Fruit fly (Drosophila melanogaster) whole organism, embryonic: ENCODE measurements around the gene eIF4A.
A peak's percentile ranks its signal among the peaks of the same experiment; 100 is the strongest.

Source experiments
- Aef1 ChIP-seq: fragments of 200-800 bp; sonication (Bioruptor generic); IDR thresholded peaks from 3 replicates; pipeline ENCODE4 v1.3.6; 2022; ENCODE audit warnings: missing biosample characterization, missing genetic modification characterization
- B-H1 ChIP-seq: fragments of 200-800 bp; sonication (Bioruptor generic); IDR thresholded peaks from 3 replicates; pipeline ENCODE4 v1.3.6; 2022; ENCODE audit warnings: missing biosample characterization, missing genetic modification characterization
- C15 ChIP-seq: fragments of 200-800 bp; sonication (Bioruptor generic); IDR thresholded peaks from 3 replicates; pipeline ENCODE4 v1.3.6; 2022; ENCODE audit warnings: missing biosample characterization, missing genetic modification characterization
- CG10543 ChIP-seq: fragments of 200-800 bp; sonication (Bioruptor generic); optimal IDR thresholded peaks from 3 replicates; lab custom pipeline; 2017; ENCODE audit warnings: missing biosample characterization, mild to moderate bottlenecking, missing genetic modification characterization, moderate library complexity
- CG12769 ChIP-seq: fragments of 200-800 bp; sonication (Bioruptor generic); optimal IDR thresholded peaks from 2 replicates; lab custom pipeline; 2019; ENCODE audit warnings: missing biosample characterization, mild to moderate bottlenecking, missing genetic modification characterization, moderate library complexity
- CG13624 ChIP-seq: fragments of 200-800 bp; sonication (Bioruptor generic); optimal IDR thresholded peaks from 2 replicates; lab custom pipeline; 2016; ENCODE audit warnings: missing biosample characterization, missing genetic modification characterization
- CG13775 ChIP-seq: fragments of 200-800 bp; sonication (Bioruptor generic); optimal IDR thresholded peaks from 3 replicates; lab custom pipeline; 2017; ENCODE audit warnings: missing biosample characterization, mild to moderate bottlenecking, missing genetic modification characterization
- CG15601 ChIP-seq: fragments of 200-800 bp; sonication (Bioruptor generic); optimal IDR thresholded peaks from 3 replicates; lab custom pipeline; 2019; ENCODE audit warnings: missing biosample characterization, mild to moderate bottlenecking, missing genetic modification characterization, moderate library complexity
- CG15696 ChIP-seq: fragments of 200-800 bp; sonication (Bioruptor generic); optimal IDR thresholded peaks from 2 replicates; lab custom pipeline; 2019; ENCODE audit warnings: missing biosample characterization, mild to moderate bottlenecking, missing genetic modification characterization, moderate library complexity
- CG17359 ChIP-seq: fragments of 200-800 bp; sonication (Bioruptor generic); optimal IDR thresholded peaks from 3 replicates; lab custom pipeline; 2018; ENCODE audit warnings: missing biosample characterization, mild to moderate bottlenecking, missing genetic modification characterization, moderate library complexity
- CG17829 ChIP-seq: fragments of 200-800 bp; optimal IDR thresholded peaks from 2 replicates; lab custom pipeline; 2019; ENCODE audit warnings: missing biosample characterization, mild to moderate bottlenecking, missing genetic modification characterization, moderate library complexity
- CG1832 ChIP-seq: fragments of 200-800 bp; sonication (Bioruptor generic); optimal IDR thresholded peaks from 2 replicates; lab custom pipeline; 2017; ENCODE audit warnings: missing biosample characterization, mild to moderate bottlenecking, missing genetic modification characterization, inconsistent platforms
- CG18764 ChIP-seq: fragments of 200-800 bp; sonication (Bioruptor generic); optimal IDR thresholded peaks from 3 replicates; lab custom pipeline; 2016; ENCODE audit warnings: missing biosample characterization, missing genetic modification characterization
- CG2199 ChIP-seq: fragments of 200-800 bp; sonication (Bioruptor generic); IDR thresholded peaks from 3 replicates; pipeline ENCODE4 v1.3.6; 2022; ENCODE audit warnings: missing biosample characterization, missing genetic modification characterization
- CG30020 ChIP-seq: fragments of 200-800 bp; optimal IDR thresholded peaks from 2 replicates; lab custom pipeline; 2019; ENCODE audit warnings: missing biosample characterization, mild to moderate bottlenecking, missing genetic modification characterization, moderate library complexity
- CG30431 ChIP-seq: fragments of 200-800 bp; sonication (Bioruptor generic); optimal IDR thresholded peaks from 2 replicates; lab custom pipeline; 2017; ENCODE audit warnings: missing biosample characterization, missing genetic modification characterization
- CG31441 ChIP-seq: fragments of 200-800 bp; sonication (Bioruptor generic); IDR thresholded peaks from 2 replicates; pipeline ENCODE4 v1.3.6; 2022; ENCODE audit warnings: missing biosample characterization, missing genetic modification characterization
- CG32767 ChIP-seq: fragments of 200-800 bp; sonication (Bioruptor generic); IDR thresholded peaks from 2 replicates; pipeline ENCODE4 v1.3.6; 2022; ENCODE audit warnings: missing biosample characterization, missing genetic modification characterization
- CG32772 ChIP-seq: fragments of 200-800 bp; sonication (Bioruptor generic); IDR thresholded peaks from 2 replicates; pipeline ENCODE4 v1.3.6; 2022; ENCODE audit warnings: missing biosample characterization, missing genetic modification characterization
- CG3847 ChIP-seq: fragments of 200-800 bp; sonication (Bioruptor generic); IDR thresholded peaks from 2 replicates; pipeline ENCODE4 v1.3.6; 2022; ENCODE audit warnings: missing biosample characterization, missing genetic modification characterization
- CG4404 ChIP-seq: fragments of 200-800 bp; sonication (Bioruptor generic); IDR thresholded peaks from 2 replicates; pipeline ENCODE4 v1.3.6; 2022; ENCODE audit warnings: missing biosample characterization, missing genetic modification characterization
- CG4617 ChIP-seq: fragments of 200-800 bp; sonication (Bioruptor generic); optimal IDR thresholded peaks from 3 replicates; lab custom pipeline; 2016; ENCODE audit warnings: missing biosample characterization, missing genetic modification characterization, borderline replicate concordance
- CG4730 ChIP-seq: fragments of 200-800 bp; sonication (Bioruptor generic); IDR thresholded peaks from 2 replicates; pipeline ENCODE4 v1.3.6; 2022; ENCODE audit warnings: missing biosample characterization, missing genetic modification characterization
- CG4854 ChIP-seq: fragments of 200-800 bp; sonication (Bioruptor generic); optimal IDR thresholded peaks from 2 replicates; lab custom pipeline; 2016; ENCODE audit warnings: missing biosample characterization, missing genetic modification characterization, inconsistent platforms
- CG6765 ChIP-seq: fragments of 200-800 bp; sonication (Bioruptor generic); optimal IDR thresholded peaks from 3 replicates; lab custom pipeline; 2017; ENCODE audit warnings: missing biosample characterization, mild to moderate bottlenecking, missing genetic modification characterization
- Dad ChIP-seq: fragments of 200-800 bp; sonication (Bioruptor generic); optimal IDR thresholded peaks from 3 replicates; lab custom pipeline; 2016; ENCODE audit warnings: missing biosample characterization, missing genetic modification characterization
- Dip3 ChIP-seq: fragments of 200-800 bp; sonication (Bioruptor generic); optimal IDR thresholded peaks from 3 replicates; lab custom pipeline; 2016; ENCODE audit warnings: missing biosample characterization, missing genetic modification characterization
- HLH54F ChIP-seq: fragments of 200-800 bp; sonication (Bioruptor generic); optimal IDR thresholded peaks from 3 replicates; lab custom pipeline; 2016; ENCODE audit warnings: missing biosample characterization, missing genetic modification characterization
- Hey ChIP-seq: fragments of 200-800 bp; sonication (Bioruptor generic); optimal IDR thresholded peaks from 3 replicates; lab custom pipeline; 2018; ENCODE audit warnings: missing biosample characterization, mild to moderate bottlenecking, missing genetic modification characterization
- Lim3 ChIP-seq: fragments of 200-800 bp; sonication (Bioruptor generic); IDR thresholded peaks from 2 replicates; pipeline ENCODE4 v1.3.6; 2022; ENCODE audit warnings: missing biosample characterization, missing genetic modification characterization
- Pdp1 ChIP-seq, 2 experiments: fragments of 200-800 bp; sonication (Bioruptor generic); optimal IDR thresholded peaks; 3 replicates each; lab custom pipeline; 2016; ENCODE audit warnings: missing biosample characterization in 2 of 2, missing genetic modification characterization in 2 of 2, mild to moderate bottlenecking in 1 of 2, moderate library complexity in 1 of 2
- Ravus ChIP-seq: fragments of 200-800 bp; sonication (Bioruptor generic); IDR thresholded peaks from 2 replicates; pipeline ENCODE4 v1.3.6; 2022; ENCODE audit warnings: missing biosample characterization, missing genetic modification characterization
- Trl ChIP-seq, 3 experiments: fragments of >200 bp in 2 of 3; fragments of 200-800 bp in 1 of 3; sonication (Bioruptor generic) in 1 of 3; optimal IDR thresholded peaks; 2 replicates in 1 of 3; 3 replicates in 2 of 3; lab custom pipeline; 2016 to 2017; ENCODE audit warnings: missing biosample characterization in 1 of 3, missing genetic modification characterization in 1 of 3
- ci ChIP-seq: fragments of 200-800 bp; sonication (Bioruptor generic); IDR thresholded peaks from 3 replicates; pipeline ENCODE4 v1.3.6; 2022; ENCODE audit warnings: missing biosample characterization, missing genetic modification characterization
- crol ChIP-seq: fragments of 200-800 bp; sonication (Bioruptor generic); IDR thresholded peaks from 2 replicates; pipeline ENCODE4 v1.3.6; 2022; ENCODE audit warnings: missing biosample characterization, missing genetic modification characterization
- fd102C ChIP-seq: fragments of 200-800 bp; sonication (Bioruptor generic); optimal IDR thresholded peaks from 2 replicates; lab custom pipeline; 2018; ENCODE audit warnings: missing biosample characterization, mild to moderate bottlenecking, missing genetic modification characterization, moderate library complexity
- org-1 ChIP-seq: fragments of 200-800 bp; sonication (Bioruptor generic); optimal IDR thresholded peaks from 2 replicates; lab custom pipeline; 2017; ENCODE audit warnings: missing biosample characterization, missing genetic modification characterization
- otp ChIP-seq: fragments of 200-800 bp; sonication (Bioruptor generic); IDR thresholded peaks from 3 replicates; pipeline ENCODE4, ENCODE4 v1.3.6; 2022; ENCODE audit warnings: missing biosample characterization, missing genetic modification characterization
- peb ChIP-seq: fragments of 200-800 bp; sonication (Bioruptor generic); IDR thresholded peaks from 2 replicates; pipeline ENCODE4 v1.3.6; 2022; ENCODE audit warnings: missing biosample characterization, missing genetic modification characterization
- ro ChIP-seq: fragments of 200-800 bp; sonication (Bioruptor generic); IDR thresholded peaks from 2 replicates; pipeline ENCODE4 v1.3.6; 2022; ENCODE audit warnings: missing biosample characterization, missing genetic modification characterization
- salm ChIP-seq: fragments of 200-800 bp; sonication (Bioruptor generic); optimal IDR thresholded peaks from 2 replicates; lab custom pipeline; 2018; ENCODE audit warnings: missing biosample characterization, mild to moderate bottlenecking, missing genetic modification characterization
- scrt ChIP-seq: fragments of 200-800 bp; sonication (Bioruptor generic); optimal IDR thresholded peaks from 2 replicates; lab custom pipeline; 2018; ENCODE audit warnings: missing biosample characterization, mild to moderate bottlenecking, missing genetic modification characterization, moderate library complexity
- sd ChIP-seq: fragments of 200-800 bp; sonication (Bioruptor generic); optimal IDR thresholded peaks from 3 replicates; lab custom pipeline; 2018; ENCODE audit warnings: missing biosample characterization, mild to moderate bottlenecking, missing genetic modification characterization, moderate library complexity
- sob ChIP-seq: fragments of 200-800 bp; sonication (Bioruptor generic); IDR thresholded peaks from 2 replicates; pipeline ENCODE4 v1.3.6; 2022; ENCODE audit warnings: missing biosample characterization, missing genetic modification characterization
- twi ChIP-seq: fragments of 200-800 bp; optimal IDR thresholded peaks from 2 replicates; lab custom pipeline; 2019; ENCODE audit warnings: missing biosample characterization, mild to moderate bottlenecking, missing genetic modification characterization, moderate library complexity
- unpg ChIP-seq: fragments of 200-800 bp; sonication (Bioruptor generic); optimal IDR thresholded peaks from 3 replicates; lab custom pipeline; 2018; ENCODE audit warnings: missing biosample characterization, mild to moderate bottlenecking, missing genetic modification characterization, moderate library complexity
- vvl ChIP-seq: fragments of 200-800 bp; sonication (Bioruptor generic); IDR thresholded peaks from 2 replicates; pipeline ENCODE4 v1.3.6; 2022; ENCODE audit warnings: missing biosample characterization, missing genetic modification characterization
- z ChIP-seq: fragments of 200-800 bp; sonication (Bioruptor generic); IDR thresholded peaks from 3 replicates; pipeline ENCODE4 v1.3.6; 2022; ENCODE audit warnings: missing biosample characterization, missing genetic modification characterization

The eIF4A gene

dm6 chr2L:5972005-5972404, 9.6 kb upstream of the eIF4A start (continued):
- TF ChIP-seq salm (tag; lab: Kevin White, UChicago) (no peak), Dad (GFP tag; lab: Kevin White, UChicago) (peak; percentile 25), CG4617 (GFP tag; lab: Kevin White, UChicago) (no peak), twi (tag; lab: Kevin White, UChicago) (no peak), CG15601 (tag; lab: Kevin White, UChicago) (peak; percentile 13), vvl (GFP tag; lab: Robert Waterston, UW) (peak; percentile 42; the same call in 1 of the 2 replicates), CG30020 (no peak)

dm6 chr2L:5972588-5973236, 8.9 kb upstream of the eIF4A start:
- TF ChIP-seq CG4404 (GFP tag; lab: Robert Waterston, UW) (no peak), CG13624 (GFP tag; lab: Kevin White, UChicago) (no peak), CG17829 (no peak), unpg (no peak), z (GFP tag; lab: Robert Waterston, UW) (peak; percentile 78), HLH54F (GFP tag; lab: Kevin White, UChicago) (no peak), CG2199 (GFP tag; lab: Robert Waterston, UW) (peak; percentile 29; the same call in 1 of the 3 replicates), sd (peak; percentile 30), Aef1 (GFP tag; lab: Robert Waterston, UW) (no peak), CG10543 (GFP tag; lab: Kevin White, UChicago) (no peak), CG32767 (peak; percentile 20; the same call in 1 of the 2 replicates), Trl (optimal IDR thresholded peaks at IDR 0.05; lab: Kevin White, UChicago) (peak; percentile 30 to 58), Trl (GFP tag; optimal IDR thresholded peaks at IDR 0.05; lab: Kevin White, UChicago) (no peak), ci (GFP tag; lab: Robert Waterston, UW) (0 out of 3 replicates have a peak, but pooled peaks have one; percentile 18), Pdp1 (GFP tag; optimal IDR thresholded peaks at IDR 0.05; lab: Kevin White, UChicago) (peak in 1 of 2 experiments; percentile 41), CG17359 (tag; lab: Kevin White, UChicago) (no peak), CG31441 (GFP tag; lab: Robert Waterston, UW) (0 out of 2 replicates have a peak, but pooled peaks have one; percentile 19), CG1832 (GFP tag; lab: Kevin White, UChicago) (no peak), otp (GFP tag; lab: Robert Waterston, UW) (no peak), scrt (GFP tag; lab: Kevin White, UChicago) (no peak), CG12769 (tag; lab: Kevin White, UChicago) (peak; percentile 70), CG18764 (no peak), CG30431 (GFP tag; lab: Kevin White, UChicago) (no peak), crol (GFP tag; lab: Robert Waterston, UW) (peak; percentile 69; the same call in 1 of the 2 replicates)

dm6 chr2L:5974122-5974521, 7.4 kb upstream of the eIF4A start:
- TF ChIP-seq CG13775 (GFP tag; lab: Kevin White, UChicago) (no peak), CG3847 (GFP tag; lab: Robert Waterston, UW) (no peak), CG4854 (GFP tag; lab: Kevin White, UChicago) (peak; percentile 27), org-1 (GFP tag; lab: Kevin White, UChicago) (peak; percentile 60), CG15696 (tag; lab: Kevin White, UChicago) (peak; percentile 58), CG6765 (peak; percentile 80), Dip3 (peak; percentile 31), Ravus (GFP tag; lab: Robert Waterston, UW) (no peak), Lim3 (no peak), peb (GFP tag; lab: Robert Waterston, UW) (no peak), Hey (peak; percentile 62), B-H1 (no peak; the same call in 2 of the 3 replicates), C15 (GFP tag; lab: Robert Waterston, UW) (no peak), ro (GFP tag; lab: Robert Waterston, UW) (no peak), CG32772 (GFP tag; lab: Robert Waterston, UW) (no peak), sob (GFP tag; lab: Robert Waterston, UW) (peak; percentile 72; the same call in 1 of the 2 replicates), Aef1 (GFP tag; lab: Robert Waterston, UW) (no peak), fd102C (GFP tag; lab: Kevin White, UChicago) (no peak), CG4730 (GFP tag; lab: Robert Waterston, UW) (no peak)
